Fruit fly (Drosophila melanogaster) Kc167 (cell line): ENCODE results near the gene CG34355.

Experiments
- Myc ChIP-seq: fragments of >200 bp; optimal IDR thresholded peaks from 2 replicates; lab custom pipeline; 2017; ENCODE audit warnings: missing external identifiers
- Sin3A ChIP-seq: fragments of >200 bp; optimal IDR thresholded peaks from 2 replicates; lab custom pipeline; 2018; ENCODE audit warnings: missing external identifiers
- h ChIP-seq: fragments of >200 bp; optimal IDR thresholded peaks from 3 replicates; lab custom pipeline; 2018; ENCODE audit warnings: missing external identifiers
- insv ChIP-seq: fragments of >200 bp; optimal IDR thresholded peaks from 3 replicates; lab custom pipeline; 2018; ENCODE audit warnings: missing external identifiers
- psq ChIP-seq: fragments of >200 bp; optimal IDR thresholded peaks from 2 replicates; lab custom pipeline; 2017; ENCODE audit warnings: missing external identifiers
- ttk ChIP-seq: sonication (Bioruptor generic); optimal IDR thresholded peaks from 2 replicates; lab custom pipeline; 2017; ENCODE audit warnings: missing external identifiers

Gene CG34355

DNA sequence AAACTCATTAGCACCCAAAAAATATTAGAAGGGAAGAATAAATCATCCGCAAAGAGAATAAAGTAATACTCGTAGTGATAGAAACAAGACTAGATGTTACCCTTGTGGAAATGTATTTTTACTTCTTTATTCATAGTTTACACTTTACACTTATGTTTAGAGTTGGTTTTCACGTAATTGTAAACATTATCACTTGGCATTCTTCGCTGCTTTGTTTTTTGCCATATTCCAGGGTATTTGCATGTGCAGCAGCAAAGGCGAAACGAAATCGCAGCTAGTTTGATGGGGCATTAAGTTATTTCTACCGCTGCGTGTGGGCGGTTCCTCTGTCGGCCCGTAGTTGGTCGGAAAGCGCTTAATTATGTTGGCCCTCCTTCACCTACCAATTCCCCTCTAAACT lies 68.1 kb downstream of the CG34355 start:
- TF ChIP-seq h (lab: Kevin White, UChicago) (no peak), Myc (lab: Kevin White, UChicago) (no peak), Sin3A (no peak), insv (no peak), psq (lab: Kevin White, UChicago) (no peak), ttk (lab: Kevin White, UChicago) (no peak)

- TF ChIP-seq psq (lab: Kevin White, UChicago) (no peak), Myc (lab: Kevin White, UChicago) (no peak), insv (no peak), Sin3A (no peak), ttk (lab: Kevin White, UChicago) (no peak), h (lab: Kevin White, UChicago) (no peak)
Measured at dm6 chr3R:23872606-23873192, 69.0 kb downstream of the CG34355 start.

- no peak for TF ChIP-seq psq (lab: Kevin White, UChicago)
- TF ChIP-seq h (lab: Kevin White, UChicago), result no peak
- no peak for TF ChIP-seq insv
- TF ChIP-seq Myc (lab: Kevin White, UChicago), result no peak
Measured at dm6 chr3R:23874198-23874597, 70.5 kb downstream of the CG34355 start.

dm6 chr3R:23874752-23875151 lies 71.1 kb downstream of the CG34355 start:
- no peak for TF ChIP-seq insv
- TF ChIP-seq h (lab: Kevin White, UChicago), result no peak
- no peak for TF ChIP-seq psq (lab: Kevin White, UChicago)
- no peak for TF ChIP-seq ttk (lab: Kevin White, UChicago)
- TF ChIP-seq Sin3A, result no peak
- TF ChIP-seq Myc (lab: Kevin White, UChicago), result no peak

- TF ChIP-seq Myc (lab: Kevin White, UChicago) (no peak), Sin3A (no peak), h (lab: Kevin White, UChicago) (no peak), psq (lab: Kevin White, UChicago) (no peak), insv (no peak), ttk (lab: Kevin White, UChicago) (no peak)
Measured at dm6 chr3R:23876699-23877098, 73.0 kb downstream of the CG34355 start.

DNA sequence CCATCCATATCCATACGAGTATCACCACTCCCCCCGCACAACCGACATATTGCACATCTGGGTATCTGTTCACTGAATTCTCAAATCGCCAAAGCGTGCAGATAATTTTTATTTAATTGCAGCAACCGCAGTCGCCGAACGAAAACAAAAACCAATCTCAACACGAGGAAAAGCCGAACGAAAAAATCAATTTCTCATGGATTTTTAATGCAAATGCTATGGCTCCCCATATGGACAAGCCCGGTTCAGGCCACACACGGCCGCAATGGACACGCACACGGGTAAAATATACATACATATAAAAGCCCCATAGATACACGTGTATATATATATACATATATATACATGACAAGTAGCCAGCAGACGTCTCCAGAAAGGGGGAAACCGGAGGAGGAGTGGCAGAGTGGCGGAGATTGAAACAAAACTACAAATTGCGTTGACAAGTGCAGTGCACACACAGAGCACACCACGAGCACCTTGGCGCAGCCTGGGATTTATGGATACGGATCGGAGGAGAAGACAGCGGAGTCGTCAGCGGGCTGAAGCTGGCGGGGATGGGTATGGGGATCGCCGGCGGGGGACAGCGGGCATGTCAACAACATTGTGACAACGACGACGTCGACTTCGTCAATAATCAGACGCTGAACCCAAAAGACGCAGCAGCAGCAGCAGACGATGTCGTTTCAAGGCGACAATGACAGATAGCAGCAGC lies 74.1 kb downstream of the CG34355 start:
- no peak for TF ChIP-seq h (lab: Kevin White, UChicago)
- TF ChIP-seq ttk (lab: Kevin White, UChicago), result no peak

dm6 chr3R:23878318-23878799 lies 74.7 kb downstream of the CG34355 start:
- TF ChIP-seq ttk (lab: Kevin White, UChicago) (no peak), insv (no peak), h (lab: Kevin White, UChicago) (no peak), Myc (lab: Kevin White, UChicago) (no peak), psq (lab: Kevin White, UChicago) (no peak), Sin3A (no peak)

DNA sequence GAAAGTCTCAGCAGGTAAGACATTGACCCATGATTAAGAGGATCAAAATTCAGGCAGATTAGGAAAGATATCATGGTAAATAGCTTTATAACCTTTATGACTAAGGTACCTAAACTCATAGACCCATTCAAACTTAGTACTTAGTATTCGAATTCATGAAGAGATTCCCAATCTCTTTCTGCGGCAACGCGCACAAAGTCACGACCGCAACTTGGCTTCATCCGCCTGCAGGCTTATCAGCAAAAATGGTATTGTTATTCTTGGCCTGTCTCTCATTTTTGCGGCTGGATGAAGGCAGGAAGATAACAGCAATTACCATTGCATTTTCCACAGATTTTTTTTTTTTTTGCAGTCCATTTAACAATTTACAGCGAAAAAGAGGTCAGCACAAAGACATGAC lies 76.6 kb downstream of the CG34355 start:
- TF ChIP-seq ttk (lab: Kevin White, UChicago) (no peak), h (lab: Kevin White, UChicago) (no peak), Sin3A (no peak), insv (no peak), Myc (lab: Kevin White, UChicago) (no peak), psq (lab: Kevin White, UChicago) (no peak)

dm6 chr3R:23884088-23884727 lies 80.5 kb downstream of the CG34355 start:
- TF ChIP-seq ttk (lab: Kevin White, UChicago), result no peak
- TF ChIP-seq Sin3A, result no peak
- TF ChIP-seq h (lab: Kevin White, UChicago), result no peak
- TF ChIP-seq insv, result no peak
- no peak for TF ChIP-seq psq (lab: Kevin White, UChicago)
- TF ChIP-seq Myc (lab: Kevin White, UChicago), result no peak

- TF ChIP-seq psq (lab: Kevin White, UChicago) (no peak), Sin3A (no peak), Myc (lab: Kevin White, UChicago) (no peak), ttk (lab: Kevin White, UChicago) (no peak), insv (no peak), h (lab: Kevin White, UChicago) (no peak)
Measured at dm6 chr3R:23885182-23885581, 81.5 kb downstream of the CG34355 start.

- no peak for TF ChIP-seq Sin3A
- TF ChIP-seq ttk (lab: Kevin White, UChicago), result no peak
- no peak for TF ChIP-seq psq (lab: Kevin White, UChicago)
- no peak for TF ChIP-seq h (lab: Kevin White, UChicago)
- TF ChIP-seq Myc (lab: Kevin White, UChicago), result no peak
- TF ChIP-seq insv, result no peak
Measured at dm6 chr3R:23885660-23886059, 82.0 kb downstream of the CG34355 start.
